Worm (Caenorhabditis elegans) whole organism, L3 larva: ENCODE results near the gene gon-4.

Experiments used
- R02D3.7 ChIP-seq: fragments of 150-350 bp; optimal IDR thresholded peaks from 2 replicates; lab custom pipeline; 2014; ENCODE audit warnings: missing biosample characterization, missing genetic modification characterization
- ZK546.5 ChIP-seq: sonication (generic microtip); optimal IDR thresholded peaks from 2 replicates; lab custom pipeline; 2017; ENCODE audit warnings: missing biosample characterization, missing genetic modification characterization
- aly-2 ChIP-seq: fragments of 150-350 bp; optimal IDR thresholded peaks from 2 replicates; lab custom pipeline; 2014; ENCODE audit warnings: missing biosample characterization, missing genetic modification characterization
- ceh-16 ChIP-seq: sonication (generic microtip); optimal IDR thresholded peaks from 2 replicates; lab custom pipeline; 2017; ENCODE audit warnings: missing biosample characterization, missing genetic modification characterization
- daf-12 ChIP-seq: fragments of 150-350 bp; optimal IDR thresholded peaks from 2 replicates; lab custom pipeline; 2014; ENCODE audit warnings: missing biosample characterization, missing genetic modification reagents, missing genetic modification characterization
- egl-27 ChIP-seq: sonication (generic microtip); optimal IDR thresholded peaks from 4 replicates; lab custom pipeline; 2017; ENCODE audit warnings: missing biosample characterization, missing genetic modification reagents, missing genetic modification characterization
- egl-5 ChIP-seq: fragments of 150-350 bp; optimal IDR thresholded peaks from 2 replicates; lab custom pipeline; 2017; ENCODE audit warnings: missing biosample characterization, missing genetic modification reagents, missing genetic modification characterization, inconsistent platforms
- elt-1 ChIP-seq: fragments of 150-350 bp; optimal IDR thresholded peaks from 2 replicates; lab custom pipeline; 2014; ENCODE audit warnings: missing biosample characterization, missing genetic modification characterization
- elt-2 ChIP-seq: sonication (generic microtip); optimal IDR thresholded peaks from 2 replicates; lab custom pipeline; 2016; ENCODE audit warnings: missing genetic modification reagents, mild to moderate bottlenecking, missing genetic modification characterization, missing compliant biosample characterization
- eor-1 ChIP-seq, 2 experiments: fragments of 150-350 bp; optimal IDR thresholded peaks; 2 replicates each; lab custom pipeline; 2014 to 2018; ENCODE audit warnings: missing biosample characterization in 2 of 2, missing genetic modification characterization in 2 of 2
- fkh-10 ChIP-seq: sonication (generic microtip); optimal IDR thresholded peaks from 2 replicates; lab custom pipeline; 2017; ENCODE audit warnings: missing biosample characterization, missing genetic modification reagents, missing genetic modification characterization
- fkh-2 ChIP-seq: fragments of 150-350 bp; optimal IDR thresholded peaks from 2 replicates; lab custom pipeline; 2014; ENCODE audit warnings: missing biosample characterization, missing genetic modification reagents, missing genetic modification characterization
- fos-1 ChIP-seq: fragments of 150-350 bp; optimal IDR thresholded peaks from 2 replicates; lab custom pipeline; 2014; ENCODE audit warnings: missing biosample characterization, missing genetic modification characterization
- hmg-11 ChIP-seq: sonication (generic microtip); optimal IDR thresholded peaks from 2 replicates; lab custom pipeline; 2016; ENCODE audit warnings: missing genetic modification characterization, missing compliant biosample characterization
- jun-1 ChIP-seq: fragments of 150-350 bp; optimal IDR thresholded peaks from 2 replicates; lab custom pipeline; 2014; ENCODE audit warnings: missing biosample characterization, missing genetic modification reagents, missing genetic modification characterization
- lin-15B ChIP-seq: fragments of 150-350 bp; optimal IDR thresholded peaks from 2 replicates; lab custom pipeline; 2014; ENCODE audit warnings: missing biosample characterization, missing genetic modification characterization
- lin-39 ChIP-seq: fragments of 150-350 bp; optimal IDR thresholded peaks from 2 replicates; lab custom pipeline; 2018; ENCODE audit warnings: missing biosample characterization, missing genetic modification reagents, missing genetic modification characterization
- lsy-12 ChIP-seq: sonication (generic microtip); optimal IDR thresholded peaks from 2 replicates; lab custom pipeline; 2016; ENCODE audit warnings: mild to moderate bottlenecking, missing genetic modification characterization, missing compliant biosample characterization
- mdl-1 ChIP-seq: fragments of 150-350 bp; optimal IDR thresholded peaks from 2 replicates; lab custom pipeline; 2014; ENCODE audit warnings: missing biosample characterization, missing genetic modification characterization
- mml-1 ChIP-seq: fragments of 150-350 bp; sonication (generic microtip); optimal IDR thresholded peaks from 3 replicates; lab custom pipeline; 2014; ENCODE audit warnings: missing biosample characterization, missing genetic modification characterization
- nfya-1 ChIP-seq: sonication (generic microtip); optimal IDR thresholded peaks from 2 replicates; lab custom pipeline; 2017; ENCODE audit warnings: missing genetic modification characterization, mild to moderate bottlenecking, missing compliant biosample characterization, antibody characterized with exemption, moderate library complexity; ENCODE audit not compliant: insufficient read depth
- nhr-12 ChIP-seq: fragments of 150-350 bp; optimal IDR thresholded peaks from 2 replicates; lab custom pipeline; 2014; ENCODE audit warnings: missing biosample characterization, missing genetic modification characterization
- nhr-23 ChIP-seq: fragments of 150-350 bp; optimal IDR thresholded peaks from 2 replicates; lab custom pipeline; 2014; ENCODE audit warnings: missing biosample characterization, missing genetic modification reagents, missing genetic modification characterization
- nhr-237 ChIP-seq: fragments of 150-350 bp; optimal IDR thresholded peaks from 2 replicates; lab custom pipeline; 2014; ENCODE audit warnings: missing biosample characterization, missing genetic modification characterization
- nhr-25 ChIP-seq: sonication (generic microtip); optimal IDR thresholded peaks from 2 replicates; lab custom pipeline; 2017; ENCODE audit warnings: missing biosample characterization, missing genetic modification characterization
- nhr-28 ChIP-seq: fragments of 150-350 bp; optimal IDR thresholded peaks from 2 replicates; lab custom pipeline; 2014; ENCODE audit warnings: missing biosample characterization, missing genetic modification characterization
- nhr-76 ChIP-seq: fragments of 150-350 bp; sonication (generic microtip); optimal IDR thresholded peaks from 5 replicates; lab custom pipeline; 2014; ENCODE audit warnings: missing biosample characterization, missing genetic modification characterization
- pha-4 ChIP-seq: fragments of 150-350 bp; optimal IDR thresholded peaks from 2 replicates; lab custom pipeline; 2014; ENCODE audit warnings: missing biosample characterization, missing genetic modification reagents, missing genetic modification characterization
- pqm-1 ChIP-seq: fragments of 150-350 bp; optimal IDR thresholded peaks from 2 replicates; lab custom pipeline; 2017; ENCODE audit warnings: missing biosample characterization, missing genetic modification characterization, inconsistent platforms
- sea-2 ChIP-seq: fragments of 150-350 bp; sonication (generic microtip); optimal IDR thresholded peaks from 4 replicates; lab custom pipeline; 2014; ENCODE audit warnings: missing biosample characterization, missing genetic modification reagents, missing genetic modification characterization
- skn-1 ChIP-seq: fragments of 150-350 bp; optimal IDR thresholded peaks from 2 replicates; lab custom pipeline; 2014; ENCODE audit warnings: missing biosample characterization, missing genetic modification characterization
- tbx-2 ChIP-seq: sonication (generic microtip); optimal IDR thresholded peaks from 2 replicates; lab custom pipeline; 2016; ENCODE audit warnings: mild to moderate bottlenecking, missing genetic modification characterization, missing compliant biosample characterization
- unc-39 ChIP-seq: sonication (generic microtip); optimal IDR thresholded peaks from 4 replicates; lab custom pipeline; 2017; ENCODE audit warnings: missing biosample characterization, missing genetic modification characterization
- unc-62 ChIP-seq: fragments of 150-350 bp; sonication (generic microtip); optimal IDR thresholded peaks from 4 replicates; lab custom pipeline; 2014; ENCODE audit warnings: missing biosample characterization, missing genetic modification reagents, missing genetic modification characterization
- zag-1 ChIP-seq: fragments of 150-350 bp; optimal IDR thresholded peaks from 2 replicates; lab custom pipeline; 2014; ENCODE audit warnings: missing biosample characterization, missing genetic modification characterization
- ztf-11 ChIP-seq: fragments of 150-350 bp; optimal IDR thresholded peaks from 2 replicates; lab custom pipeline; 2014; ENCODE audit warnings: missing biosample characterization, missing genetic modification characterization
- ztf-4 ChIP-seq: fragments of 150-350 bp; optimal IDR thresholded peaks from 2 replicates; lab custom pipeline; 2014; ENCODE audit warnings: missing biosample characterization, missing genetic modification characterization

Gene gon-4

ce11 chrIV:10221187-10221586 lies 23.6 kb downstream of the gon-4 start, which contains the start of gene tram-1:
Gene tram-1, minus strand, starts transcription at chrIV:10221287.
- TF ChIP-seq zag-1 (no peak), ceh-16 (tag; lab: Kevin White, UChicago) (no peak), aly-2 (tag; lab: Kevin White, UChicago) (no peak), ztf-4 (tag; lab: Kevin White, UChicago) (no peak), lin-15B (tag; lab: Kevin White, UChicago) (no peak), elt-1 (tag; lab: Kevin White, UChicago) (no peak), egl-5 (no peak)

ce11 chrIV:10222122-10222589 lies 24.5 kb downstream of the gon-4 start, which contains the start of gene C24F3.2:
Gene C24F3.2, plus strand, starts transcription at chrIV:10222539.
- TF ChIP-seq hmg-11 (tag; lab: Kevin White, UChicago) (no peak), fkh-10 (peak; percentile 4), nhr-23 (peak; percentile 89), jun-1 (tag; lab: Kevin White, UChicago) (peak; percentile 48), egl-5 (peak; percentile 73), tbx-2 (tag; lab: Kevin White, UChicago) (peak; percentile 3), skn-1 (tag; lab: Kevin White, UChicago) (peak; percentile 19), lin-39 (tag; lab: Kevin White, UChicago) (peak; percentile 75), fkh-2 (tag; lab: Kevin White, UChicago) (no peak), unc-62 (GFP tag; lab: Kevin White, UChicago) (peak; percentile 14), nfya-1 (tag; lab: Kevin White, UChicago) (peak; percentile 88), lsy-12 (tag; lab: Kevin White, UChicago) (peak; percentile 70), elt-2 (tag; lab: Kevin White, UChicago) (peak; percentile 35), mdl-1 (no peak), unc-39 (no peak), pha-4 (tag; lab: Kevin White, UChicago) (peak; percentile 55), lin-15B (tag; lab: Kevin White, UChicago) (peak; percentile 69), nhr-25 (peak; percentile 96)

- TF ChIP-seq egl-5 (no peak), unc-62 (GFP tag; lab: Kevin White, UChicago) (no peak), nhr-76 (tag; lab: Kevin White, UChicago) (no peak)
These were observed 26.1 kb downstream of the gon-4 start, which contains the start of gene nas-12 for ce11 chrIV:10223723-10224122. Gene nas-12, plus strand, starts transcription at chrIV:10224023.

- TF ChIP-seq pqm-1 (tag; lab: Kevin White, UChicago) (no peak), nhr-237 (no peak), ztf-4 (tag; lab: Kevin White, UChicago) (no peak), lsy-12 (tag; lab: Kevin White, UChicago) (no peak), fos-1 (tag; lab: Kevin White, UChicago) (no peak), daf-12 (tag; lab: Kevin White, UChicago) (no peak), nfya-1 (tag; lab: Kevin White, UChicago) (no peak), sea-2 (GFP tag; lab: Kevin White, UChicago) (no peak), mdl-1 (no peak), pha-4 (tag; lab: Kevin White, UChicago) (no peak), lin-39 (tag; lab: Kevin White, UChicago) (no peak), ZK546.5 (no peak), fkh-10 (no peak)
These were observed 29.9 kb downstream of the gon-4 start, which contains the start of gene F01G10.6 for ce11 chrIV:10227534-10227933. Gene F01G10.6, minus strand, starts transcription at chrIV:10227634.

ce11 chrIV:10230971-10231370 lies 33.4 kb downstream of the gon-4 start, which contains the start of gene F01G10.5:
Gene F01G10.5, minus strand, starts transcription at chrIV:10231071.
- no peak for TF ChIP-seq lin-39 (tag; lab: Kevin White, UChicago)
- no peak for TF ChIP-seq nfya-1 (tag; lab: Kevin White, UChicago)
- TF ChIP-seq unc-62 (GFP tag; lab: Kevin White, UChicago), result no peak
- no peak for TF ChIP-seq nhr-25
- no peak for TF ChIP-seq ceh-16 (tag; lab: Kevin White, UChicago)
- TF ChIP-seq mml-1 (tag; lab: Kevin White, UChicago), result no peak
- no peak for TF ChIP-seq egl-27 (tag; lab: Kevin White, UChicago)
- TF ChIP-seq nhr-23, result no peak
- TF ChIP-seq hmg-11 (tag; lab: Kevin White, UChicago), result no peak
- no peak for TF ChIP-seq eor-1 (tag; optimal IDR thresholded peaks at IDR 0.05; lab: Kevin White, UChicago)
- TF ChIP-seq nhr-28 (tag; lab: Kevin White, UChicago), result no peak
- TF ChIP-seq nhr-12 (tag; lab: Kevin White, UChicago), result no peak
- no peak for TF ChIP-seq R02D3.7 (tag; lab: Kevin White, UChicago)
- TF ChIP-seq lin-15B (tag; lab: Kevin White, UChicago), result no peak
- TF ChIP-seq ztf-11 (tag; lab: Kevin White, UChicago), result no peak
- TF ChIP-seq nhr-237, result no peak
